Fruit fly (Drosophila melanogaster) whole organism, pupa: Measurements from ENCODE around the gene mu2.
A peak's percentile ranks its signal among the peaks of the same experiment; 100 is the strongest.

ENCODE experiments used
- CG10348 ChIP-seq: fragments of 200-800 bp; sonication (Bioruptor generic); IDR thresholded peaks from 2 replicates; pipeline ENCODE4 v1.3.6; 2022; ENCODE audit warnings: missing biosample characterization, missing genetic modification characterization
- CG12605 ChIP-seq: fragments of 200-800 bp; sonication (Bioruptor generic); IDR thresholded peaks from 2 replicates; pipeline ENCODE4 v1.3.6; 2022; ENCODE audit warnings: missing biosample characterization, missing genetic modification characterization
- CG13204 ChIP-seq: fragments of 200-800 bp; sonication (Bioruptor generic); optimal IDR thresholded peaks from 2 replicates; lab custom pipeline; 2018; ENCODE audit warnings: missing biosample characterization, mild to moderate bottlenecking, missing genetic modification characterization, moderate library complexity
- CG14655 ChIP-seq: fragments of 200-800 bp; sonication (Bioruptor generic); optimal IDR thresholded peaks from 3 replicates; lab custom pipeline; 2017; ENCODE audit warnings: mild to moderate bottlenecking, missing biosample characterization, missing genetic modification reagents, missing genetic modification characterization
- CG15710 ChIP-seq: fragments of 200-800 bp; sonication (Bioruptor generic); optimal IDR thresholded peaks from 2 replicates; lab custom pipeline; 2018; ENCODE audit warnings: missing biosample characterization, mild to moderate bottlenecking, missing genetic modification characterization, moderate library complexity
- CG17806 ChIP-seq: fragments of 200-800 bp; sonication (Bioruptor generic); optimal IDR thresholded peaks from 2 replicates; lab custom pipeline; 2018; ENCODE audit warnings: missing biosample characterization, mild to moderate bottlenecking, missing genetic modification characterization, moderate library complexity
- CG32121 ChIP-seq: fragments of 200-800 bp; sonication (Bioruptor generic); IDR thresholded peaks from 2 replicates; pipeline ENCODE4 v1.3.6; 2022; ENCODE audit warnings: missing biosample characterization, missing genetic modification characterization
- CG34367 ChIP-seq: fragments of 200-800 bp; sonication (Bioruptor generic); optimal IDR thresholded peaks from 2 replicates; lab custom pipeline; 2018; ENCODE audit warnings: missing biosample characterization, mild to moderate bottlenecking, missing genetic modification characterization
- CG4496 ChIP-seq: fragments of 200-800 bp; sonication (Bioruptor generic); IDR thresholded peaks from 3 replicates; pipeline ENCODE4 v1.3.6; 2022; ENCODE audit warnings: missing biosample characterization, missing genetic modification characterization
- CG8159 ChIP-seq: fragments of 200-800 bp; sonication (Bioruptor generic); optimal IDR thresholded peaks from 3 replicates; lab custom pipeline; 2018; ENCODE audit warnings: missing biosample characterization, mild to moderate bottlenecking, missing genetic modification characterization, moderate library complexity
- CG8301 ChIP-seq: fragments of 200-800 bp; sonication (Bioruptor generic); optimal IDR thresholded peaks from 2 replicates; lab custom pipeline; 2018; ENCODE audit warnings: missing biosample characterization, mild to moderate bottlenecking, missing genetic modification characterization
- CG9948 ChIP-seq: fragments of 200-800 bp; sonication (Bioruptor generic); optimal IDR thresholded peaks from 2 replicates; lab custom pipeline; 2018; ENCODE audit warnings: missing biosample characterization, mild to moderate bottlenecking, missing genetic modification characterization, moderate library complexity
- D1 ChIP-seq: fragments of 200-800 bp; sonication (Bioruptor generic); optimal IDR thresholded peaks from 2 replicates; lab custom pipeline; 2018; ENCODE audit warnings: missing biosample characterization, mild to moderate bottlenecking, missing genetic modification characterization, moderate library complexity
- EcR ChIP-seq: fragments of 200-800 bp; sonication (Bioruptor generic); optimal IDR thresholded peaks from 3 replicates; lab custom pipeline; 2019; ENCODE audit warnings: missing biosample characterization, missing genetic modification characterization, mild to moderate bottlenecking, moderate library complexity, missing genetic modification reagents
- Ets98B ChIP-seq: fragments of 200-800 bp; sonication (Bioruptor generic); IDR thresholded peaks from 2 replicates; pipeline ENCODE4 v1.3.6; 2022; ENCODE audit warnings: missing biosample characterization, missing genetic modification characterization
- Pif1A ChIP-seq: fragments of 200-800 bp; sonication (Bioruptor generic); optimal IDR thresholded peaks from 3 replicates; lab custom pipeline; 2016; ENCODE audit warnings: missing biosample characterization, missing genetic modification characterization
- Pif1B ChIP-seq: fragments of 200-800 bp; sonication (Bioruptor generic); optimal IDR thresholded peaks from 3 replicates; lab custom pipeline; 2016; ENCODE audit warnings: missing biosample characterization, missing genetic modification characterization
- Snoo ChIP-seq: fragments of 200-800 bp; sonication (Bioruptor generic); optimal IDR thresholded peaks from 3 replicates; lab custom pipeline; 2017; ENCODE audit warnings: missing biosample characterization, mild to moderate bottlenecking, missing genetic modification characterization, inconsistent platforms
- fd96Ca ChIP-seq: fragments of 200-800 bp; sonication (Bioruptor generic); IDR thresholded peaks from 3 replicates; pipeline ENCODE4 v1.3.6; 2022; ENCODE audit warnings: missing biosample characterization, missing genetic modification characterization
- gl ChIP-seq: fragments of 200-800 bp; sonication (Bioruptor generic); optimal IDR thresholded peaks from 2 replicates; lab custom pipeline; 2018; ENCODE audit warnings: missing biosample characterization, mild to moderate bottlenecking, missing genetic modification characterization
- rn ChIP-seq: fragments of 200-800 bp; sonication (Bioruptor generic); IDR thresholded peaks from 2 replicates; pipeline ENCODE4 v1.3.6; 2022; ENCODE audit warnings: missing biosample characterization, missing genetic modification characterization

The mu2 gene

DNA sequence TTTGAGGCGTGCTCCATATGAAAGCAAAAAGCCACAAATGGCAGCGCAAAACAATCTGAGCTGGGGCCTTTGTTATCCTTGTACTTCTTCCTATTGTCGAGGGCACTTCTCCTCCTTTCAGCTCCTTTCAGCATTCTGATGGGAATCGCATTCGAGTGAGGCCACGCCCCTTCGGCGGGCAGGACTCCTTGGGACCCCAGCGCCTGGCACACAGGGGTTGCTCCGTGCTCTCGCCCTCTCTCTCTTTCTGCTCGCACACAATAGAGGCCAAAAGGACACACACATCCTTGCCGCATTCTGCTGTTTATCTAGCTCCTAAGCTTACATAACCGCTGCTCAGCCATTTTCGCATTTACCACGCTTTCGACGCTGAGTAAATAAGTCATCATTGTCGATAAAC, 27.2 kb downstream of the mu2 start:
- TF ChIP-seq CG34367 (tag; lab: Kevin White, UChicago) = no peak
- no peak for TF ChIP-seq CG10348 (GFP tag; lab: Robert Waterston, UW)
- no peak for TF ChIP-seq CG13204
- no peak for TF ChIP-seq CG14655 (GFP tag; lab: Kevin White, UChicago)
- TF ChIP-seq CG8301 (tag; lab: Kevin White, UChicago) = no peak
- TF ChIP-seq gl (tag; lab: Kevin White, UChicago) = no peak
- no peak for TF ChIP-seq CG32121 (GFP tag; lab: Robert Waterston, UW)
- TF ChIP-seq CG8159 (tag; lab: Kevin White, UChicago) = no peak
- TF ChIP-seq D1 = no peak
- TF ChIP-seq rn = no peak
- TF ChIP-seq Ets98B = no peak
- no peak for TF ChIP-seq CG9948
- TF ChIP-seq CG15710 = no peak

DNA sequence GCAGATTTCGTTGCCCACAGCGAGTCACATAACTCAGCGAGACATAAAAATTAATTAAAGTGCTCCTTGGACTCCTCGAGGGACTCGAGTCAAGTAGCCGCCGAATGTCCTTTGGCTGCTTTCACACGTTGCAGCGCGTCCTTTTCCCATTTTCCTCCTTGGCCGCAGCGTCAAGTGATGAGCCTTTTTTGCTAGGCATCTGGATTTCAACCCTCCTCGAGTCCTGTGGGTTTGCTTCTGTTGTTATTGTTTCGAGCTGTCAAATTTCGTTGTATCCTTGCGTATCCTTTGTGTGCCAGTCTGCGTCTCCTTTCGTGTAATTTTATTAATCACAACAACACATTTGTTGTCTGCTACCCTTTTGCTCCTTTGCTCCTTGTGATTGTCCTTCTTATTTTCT, 30.7 kb downstream of the mu2 start:
- TF ChIP-seq Pif1A (no peak), CG8301 (tag; lab: Kevin White, UChicago) (no peak), CG10348 (GFP tag; lab: Robert Waterston, UW) (no peak), EcR (no peak), D1 (no peak), CG15710 (no peak), CG9948 (no peak), CG17806 (no peak), CG14655 (GFP tag; lab: Kevin White, UChicago) (no peak), CG32121 (GFP tag; lab: Robert Waterston, UW) (no peak), gl (tag; lab: Kevin White, UChicago) (no peak), CG8159 (tag; lab: Kevin White, UChicago) (no peak), CG4496 (GFP tag; lab: Robert Waterston, UW) (no peak), rn (no peak), CG13204 (no peak), fd96Ca (no peak)
- TF ChIP-seq, all 21 proteins: peak for 0

dm6 chr3L:1914668-1915067, 32.6 kb downstream of the mu2 start:
- TF ChIP-seq CG10348 (GFP tag; lab: Robert Waterston, UW) (no peak), Snoo (tag; lab: Kevin White, UChicago) (no peak), EcR (no peak), D1 (no peak), CG32121 (GFP tag; lab: Robert Waterston, UW) (no peak), Ets98B (no peak), rn (no peak), gl (tag; lab: Kevin White, UChicago) (no peak), CG8159 (tag; lab: Kevin White, UChicago) (no peak), Pif1A (no peak), CG4496 (GFP tag; lab: Robert Waterston, UW) (no peak), CG8301 (tag; lab: Kevin White, UChicago) (no peak), CG12605 (GFP tag; lab: Robert Waterston, UW) (no peak), CG9948 (no peak), CG15710 (no peak), CG13204 (no peak), fd96Ca (no peak), CG34367 (tag; lab: Kevin White, UChicago) (no peak), Pif1B (GFP tag; lab: Kevin White, UChicago) (no peak)

DNA sequence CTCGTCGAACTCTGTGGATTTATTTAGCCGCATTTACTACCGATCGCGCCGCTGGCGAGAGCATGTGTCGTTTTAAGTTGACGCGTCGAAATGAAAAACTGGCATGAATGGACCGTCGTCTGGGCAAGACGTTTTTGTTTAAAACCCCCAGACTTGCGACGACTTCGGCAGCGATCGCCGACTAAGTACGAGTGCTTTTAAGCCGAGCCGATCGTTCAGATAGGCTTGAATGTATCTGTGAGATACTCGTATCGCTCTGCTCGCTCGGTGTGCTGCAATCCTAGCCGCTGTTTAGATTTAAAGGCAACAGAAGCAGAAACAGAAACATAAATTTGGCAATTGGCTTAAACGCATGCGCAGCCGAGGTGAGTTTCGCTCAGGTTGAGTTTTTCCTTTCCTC, 37.2 kb downstream of the mu2 start, which contains the start of gene dsb:
Gene dsb, minus strand, starts transcription at position 91 of the 400 bp plus-strand sequence.
- TF ChIP-seq CG14655 (GFP tag; lab: Kevin White, UChicago) (no peak), CG13204 (peak; percentile 7)

DNA sequence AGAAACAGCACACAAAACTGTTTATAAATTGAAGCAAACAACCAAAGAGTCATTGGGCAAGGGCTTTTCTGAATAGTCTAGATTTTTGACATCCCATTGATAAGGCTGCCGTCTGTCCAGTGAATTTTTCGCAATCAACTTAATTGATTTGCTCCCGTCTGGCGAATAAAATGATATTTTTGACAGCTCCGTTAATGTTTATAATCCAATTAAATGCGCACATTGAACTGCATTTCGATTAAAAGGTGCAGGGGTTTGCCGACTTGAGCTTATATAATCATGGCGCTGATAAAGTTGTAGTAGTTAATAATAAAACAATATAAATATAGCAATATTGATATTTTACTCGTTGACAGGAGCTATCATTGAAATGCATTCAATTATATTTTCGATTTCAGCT, 38.3 kb downstream of the mu2 start:
- TF ChIP-seq Snoo (tag; lab: Kevin White, UChicago) (no peak), CG12605 (GFP tag; lab: Robert Waterston, UW) (no peak), D1 (no peak), CG17806 (no peak), fd96Ca (no peak), rn (no peak), Pif1A (no peak), CG9948 (no peak), CG4496 (GFP tag; lab: Robert Waterston, UW) (no peak), EcR (no peak)

- TF ChIP-seq EcR = no peak
- TF ChIP-seq CG8159 (tag; lab: Kevin White, UChicago) = peak; percentile 4
- peak; percentile 19 for TF ChIP-seq Pif1A
Observed at dm6 chr3L:1906208-1906607, 41.1 kb downstream of the mu2 start.

DNA sequence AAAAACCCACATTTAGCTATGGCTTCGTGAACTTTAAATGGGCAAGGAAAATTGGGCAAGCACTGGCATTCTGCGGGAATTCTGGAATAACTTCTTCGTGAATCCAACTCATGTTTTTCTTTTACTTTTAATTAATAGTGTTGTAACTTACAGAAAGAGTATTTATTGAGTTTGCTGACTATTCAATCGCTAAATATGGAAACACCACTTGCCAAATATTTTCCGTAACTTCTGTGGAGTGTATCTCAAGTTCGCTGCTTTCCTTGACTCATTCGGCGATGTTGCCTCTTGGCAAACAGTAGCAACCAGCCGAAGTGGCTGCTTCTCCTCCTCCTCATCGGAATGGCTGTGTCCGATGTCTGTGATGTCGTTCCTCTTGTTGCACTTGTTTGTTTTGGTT, 42.0 kb downstream of the mu2 start:
- TF ChIP-seq rn (no peak), CG8159 (tag; lab: Kevin White, UChicago) (peak; percentile 40), CG12605 (GFP tag; lab: Robert Waterston, UW) (no peak), CG4496 (GFP tag; lab: Robert Waterston, UW) (no peak), CG17806 (no peak), fd96Ca (peak; percentile 47; the same call in 2 of the 3 replicates), Ets98B (no peak), Snoo (tag; lab: Kevin White, UChicago) (no peak), CG10348 (GFP tag; lab: Robert Waterston, UW) (no peak), Pif1B (GFP tag; lab: Kevin White, UChicago) (peak; percentile 12), CG34367 (tag; lab: Kevin White, UChicago) (no peak), CG15710 (peak; percentile 23), Pif1A (peak; percentile 39), EcR (no peak), CG9948 (no peak), CG14655 (GFP tag; lab: Kevin White, UChicago) (peak; percentile 14), gl (tag; lab: Kevin White, UChicago) (no peak), CG8301 (tag; lab: Kevin White, UChicago) (peak; percentile 36), D1 (no peak), CG13204 (no peak), CG32121 (GFP tag; lab: Robert Waterston, UW) (peak; percentile 19; the same call in 1 of the 2 replicates)
